Fruit fly (Drosophila melanogaster) Kc167 (cell line): Measurements from ENCODE around the gene P5cr-2.

ENCODE experiments used
- Myc ChIP-seq: fragments of >200 bp; optimal IDR thresholded peaks from 2 replicates; lab custom pipeline; 2017; ENCODE audit warnings: missing external identifiers
- Sin3A ChIP-seq: fragments of >200 bp; optimal IDR thresholded peaks from 2 replicates; lab custom pipeline; 2018; ENCODE audit warnings: missing external identifiers
- h ChIP-seq: fragments of >200 bp; optimal IDR thresholded peaks from 3 replicates; lab custom pipeline; 2018; ENCODE audit warnings: missing external identifiers
- insv ChIP-seq: fragments of >200 bp; optimal IDR thresholded peaks from 3 replicates; lab custom pipeline; 2018; ENCODE audit warnings: missing external identifiers
- psq ChIP-seq: fragments of >200 bp; optimal IDR thresholded peaks from 2 replicates; lab custom pipeline; 2017; ENCODE audit warnings: missing external identifiers
- ttk ChIP-seq: sonication (Bioruptor generic); optimal IDR thresholded peaks from 2 replicates; lab custom pipeline; 2017; ENCODE audit warnings: missing external identifiers

Gene P5cr-2

DNA sequence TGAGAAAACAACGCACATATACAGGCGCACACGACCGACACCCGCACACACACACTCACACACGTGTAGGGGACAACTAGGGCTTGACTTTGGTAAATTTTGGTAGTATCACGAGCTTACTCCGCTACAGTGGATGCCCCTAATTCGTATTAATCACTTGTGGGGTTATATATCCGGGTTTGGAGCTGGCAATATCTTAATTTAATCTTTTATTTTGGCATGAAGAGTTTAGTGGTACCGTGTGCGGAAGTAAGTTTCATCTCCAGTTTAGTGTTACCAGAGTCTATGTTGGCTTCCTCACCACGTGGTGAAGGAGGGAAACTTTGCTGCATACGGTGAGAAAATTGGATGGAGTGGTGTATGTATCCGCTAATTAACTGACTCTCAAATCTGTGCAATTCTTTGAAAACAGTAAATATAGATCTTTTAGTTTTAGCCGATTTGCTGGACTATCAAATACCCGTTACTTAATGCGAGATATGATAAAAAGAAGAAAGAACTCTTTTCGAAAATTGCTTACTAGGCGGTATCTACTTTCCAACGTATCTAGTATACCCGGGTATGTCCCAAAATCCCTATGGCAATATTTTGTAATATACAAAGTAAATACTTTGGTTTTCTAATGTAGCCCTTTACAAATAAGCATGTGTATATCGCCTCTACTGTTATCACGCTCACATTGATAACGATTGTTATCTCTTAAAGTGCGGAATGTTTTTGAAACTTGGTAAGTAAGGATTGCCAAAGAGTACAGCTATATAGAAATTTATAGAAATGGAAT, at the start of gene P5cr-2, which contains the start of gene CG5823:
TSS of gene P5cr-2 (plus strand) at position 491 of the 781 bp plus-strand sequence.
TSS of gene CG5823 (minus strand) at position 263 of the 781 bp plus-strand sequence.
- no peak for TF ChIP-seq ttk (lab: Kevin White, UChicago)
- no peak for TF ChIP-seq psq (lab: Kevin White, UChicago)
- TF ChIP-seq Sin3A = no peak
- no peak for TF ChIP-seq h (lab: Kevin White, UChicago)
- no peak for TF ChIP-seq insv (lab: Kevin White, UChicago)
- TF ChIP-seq Myc (lab: Kevin White, UChicago) = no peak

DNA sequence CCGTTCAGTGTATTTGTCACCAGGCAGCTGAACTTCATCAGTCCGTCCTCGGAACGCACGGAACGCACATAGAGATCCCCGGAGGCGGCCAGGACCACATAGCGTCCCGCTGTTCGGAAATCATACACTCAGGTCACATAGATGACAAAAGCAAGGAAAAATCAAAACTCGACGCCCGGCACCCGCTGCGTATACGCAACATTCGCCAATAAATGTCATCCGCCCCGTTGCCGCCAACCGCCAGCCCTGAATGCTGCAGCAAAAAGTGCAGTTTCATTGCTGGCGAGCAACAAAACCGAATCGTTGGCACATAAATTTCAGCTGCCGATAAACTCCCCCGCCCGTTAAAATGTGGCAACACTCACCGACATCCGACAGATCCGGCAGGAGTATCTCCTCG, 42.5 kb upstream of the P5cr-2 start:
- TF ChIP-seq h (lab: Kevin White, UChicago) (no peak), insv (lab: Kevin White, UChicago) (no peak), psq (lab: Kevin White, UChicago) (no peak), ttk (lab: Kevin White, UChicago) (no peak), Sin3A (no peak), Myc (lab: Kevin White, UChicago) (no peak)

DNA sequence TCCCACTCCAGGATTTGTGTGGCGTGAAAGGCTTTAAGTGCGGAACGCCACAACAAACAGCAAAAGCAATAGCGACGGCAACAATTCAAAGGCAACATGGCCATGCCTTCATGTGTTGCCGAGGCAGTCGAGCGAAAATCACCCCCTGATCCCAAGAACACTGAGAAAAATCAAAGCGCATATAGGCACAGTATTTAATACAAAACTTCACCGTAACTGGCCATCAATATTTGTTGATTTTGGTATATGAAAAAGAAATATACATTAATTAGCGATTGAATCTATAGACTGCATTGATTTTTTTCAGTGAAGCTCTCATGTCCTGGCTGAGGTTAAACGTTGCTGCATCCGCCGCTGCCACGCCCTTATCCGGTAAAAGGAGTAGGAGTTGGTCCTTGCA, 33.5 kb upstream of the P5cr-2 start:
- TF ChIP-seq psq (lab: Kevin White, UChicago) (no peak), ttk (lab: Kevin White, UChicago) (no peak), insv (lab: Kevin White, UChicago) (no peak), h (lab: Kevin White, UChicago) (no peak), Myc (lab: Kevin White, UChicago) (no peak), Sin3A (no peak)

DNA sequence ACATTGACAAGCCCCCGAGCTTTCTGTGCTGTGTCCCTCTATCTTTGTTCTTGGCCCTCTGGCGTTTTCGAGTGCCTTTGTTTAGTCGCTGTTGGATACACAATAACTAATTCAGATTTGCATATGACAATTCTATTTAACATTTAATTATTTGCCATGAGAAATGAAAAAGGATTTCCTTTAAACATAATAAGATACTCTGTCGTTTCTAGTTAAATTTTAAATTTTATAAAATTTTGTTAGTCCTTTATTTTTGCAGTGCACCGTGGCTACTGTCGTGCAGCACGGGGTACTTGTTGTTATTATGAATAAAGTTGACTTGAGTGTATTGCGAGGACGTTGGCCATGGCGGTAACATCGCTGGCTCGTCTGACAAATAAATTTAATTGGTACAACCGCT, 31.8 kb upstream of the P5cr-2 start:
- TF ChIP-seq insv (lab: Kevin White, UChicago) (no peak), psq (lab: Kevin White, UChicago) (no peak), ttk (lab: Kevin White, UChicago) (no peak), h (lab: Kevin White, UChicago) (no peak), Myc (lab: Kevin White, UChicago) (no peak), Sin3A (no peak)

DNA sequence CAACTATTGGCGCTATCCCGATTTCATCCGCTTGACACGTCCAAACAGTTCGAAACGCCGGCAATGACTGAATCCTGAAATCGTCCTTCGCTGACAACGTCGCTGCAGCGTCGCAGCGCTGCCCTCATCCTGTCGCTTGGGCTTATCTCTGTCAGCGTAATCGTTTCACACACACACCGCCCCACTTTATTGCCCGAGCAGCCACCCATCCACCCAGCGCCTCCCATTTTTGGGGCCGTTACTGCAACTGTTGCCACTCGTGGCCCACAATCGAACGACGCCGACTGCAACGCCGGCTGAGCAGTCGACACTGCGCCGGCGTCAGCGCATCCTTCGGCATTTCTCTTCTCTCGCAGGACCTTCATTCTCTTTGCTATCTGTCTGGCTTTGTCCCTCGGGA, 29.0 kb upstream of the P5cr-2 start, which contains the start of gene Dscam3:
TSS of gene Dscam3 (minus strand) at position 69 of the 400 bp plus-strand sequence.
- TF ChIP-seq psq (lab: Kevin White, UChicago) = no peak
- TF ChIP-seq insv (lab: Kevin White, UChicago) = no peak
- TF ChIP-seq Myc (lab: Kevin White, UChicago) = no peak
- TF ChIP-seq h (lab: Kevin White, UChicago) = no peak
- no peak for TF ChIP-seq ttk (lab: Kevin White, UChicago)
- TF ChIP-seq Sin3A = no peak

DNA sequence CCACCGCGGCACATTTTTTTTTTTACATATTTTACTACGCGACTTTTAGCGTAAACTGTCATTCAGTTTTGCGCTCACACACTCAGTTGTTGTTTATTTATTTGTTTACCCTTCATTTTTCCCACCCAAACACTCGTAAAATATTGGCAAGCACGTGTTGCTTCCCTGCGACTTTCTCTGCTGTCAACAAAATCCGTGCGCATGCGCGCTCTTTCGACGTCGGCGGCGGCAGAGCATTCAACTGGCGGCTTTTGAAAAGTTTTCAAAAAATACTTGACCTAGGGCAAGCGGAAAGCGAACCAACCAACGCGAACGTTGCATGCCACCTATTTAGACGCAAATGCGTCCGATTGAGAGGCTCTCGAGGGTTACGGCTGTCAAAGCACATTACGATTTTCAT, 27.8 kb upstream of the P5cr-2 start:
- TF ChIP-seq ttk (lab: Kevin White, UChicago) = no peak
- TF ChIP-seq psq (lab: Kevin White, UChicago) = no peak
- no peak for TF ChIP-seq Sin3A
- no peak for TF ChIP-seq insv (lab: Kevin White, UChicago)
- TF ChIP-seq Myc (lab: Kevin White, UChicago) = no peak
- TF ChIP-seq h (lab: Kevin White, UChicago) = no peak

DNA sequence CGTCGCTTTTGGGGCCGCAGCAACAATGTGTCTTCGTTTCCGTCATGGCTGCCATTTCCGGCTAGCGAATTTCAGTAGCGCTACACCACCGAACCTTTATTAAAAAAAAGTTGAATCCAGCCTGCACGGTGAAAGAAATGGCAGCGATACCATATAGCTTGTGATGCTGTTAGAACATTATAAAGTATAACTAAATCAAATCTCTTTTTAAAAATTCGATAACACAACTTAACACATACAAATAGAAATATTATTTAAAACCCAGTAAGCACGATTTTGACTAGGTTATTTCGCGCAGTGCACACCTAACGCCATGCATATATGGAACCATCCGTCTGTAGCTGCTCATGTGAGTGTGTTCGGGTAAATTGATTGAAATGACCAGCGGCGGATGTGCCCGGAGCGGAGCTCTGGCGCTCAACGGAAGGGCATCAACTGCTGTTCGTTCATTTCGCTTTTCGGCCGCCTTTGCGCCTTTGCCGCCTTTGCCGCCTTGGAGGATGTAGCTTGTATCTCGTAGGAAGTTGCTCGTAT, 8.5 kb upstream of the P5cr-2 start:
- no peak for TF ChIP-seq ttk (lab: Kevin White, UChicago)
- no peak for TF ChIP-seq insv (lab: Kevin White, UChicago)
- no peak for TF ChIP-seq Sin3A
- TF ChIP-seq Myc (lab: Kevin White, UChicago) = no peak
- no peak for TF ChIP-seq psq (lab: Kevin White, UChicago)
- no peak for TF ChIP-seq h (lab: Kevin White, UChicago)

DNA sequence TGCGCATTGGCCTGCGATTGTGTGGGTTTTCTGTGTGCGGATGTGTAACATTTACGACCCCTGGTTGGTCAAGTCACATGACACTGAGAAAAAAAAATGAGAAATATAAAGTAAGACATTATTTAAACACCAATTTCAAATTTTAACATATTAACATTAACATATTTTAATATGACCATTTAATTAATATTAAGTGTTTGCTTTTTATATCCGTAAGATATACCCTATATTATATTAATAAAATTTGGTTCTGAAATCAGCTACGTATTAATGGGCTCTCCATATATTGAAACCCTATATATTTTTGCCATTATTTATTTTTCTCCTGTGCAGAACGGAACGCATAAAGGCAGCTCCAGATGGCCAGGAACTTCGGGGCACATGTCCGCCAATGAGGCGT, 4.2 kb upstream of the P5cr-2 start:
- no peak for TF ChIP-seq Myc (lab: Kevin White, UChicago)
- no peak for TF ChIP-seq ttk (lab: Kevin White, UChicago)
- no peak for TF ChIP-seq Sin3A
- TF ChIP-seq h (lab: Kevin White, UChicago) = no peak
- TF ChIP-seq insv (lab: Kevin White, UChicago) = no peak
- TF ChIP-seq psq (lab: Kevin White, UChicago) = no peak

DNA sequence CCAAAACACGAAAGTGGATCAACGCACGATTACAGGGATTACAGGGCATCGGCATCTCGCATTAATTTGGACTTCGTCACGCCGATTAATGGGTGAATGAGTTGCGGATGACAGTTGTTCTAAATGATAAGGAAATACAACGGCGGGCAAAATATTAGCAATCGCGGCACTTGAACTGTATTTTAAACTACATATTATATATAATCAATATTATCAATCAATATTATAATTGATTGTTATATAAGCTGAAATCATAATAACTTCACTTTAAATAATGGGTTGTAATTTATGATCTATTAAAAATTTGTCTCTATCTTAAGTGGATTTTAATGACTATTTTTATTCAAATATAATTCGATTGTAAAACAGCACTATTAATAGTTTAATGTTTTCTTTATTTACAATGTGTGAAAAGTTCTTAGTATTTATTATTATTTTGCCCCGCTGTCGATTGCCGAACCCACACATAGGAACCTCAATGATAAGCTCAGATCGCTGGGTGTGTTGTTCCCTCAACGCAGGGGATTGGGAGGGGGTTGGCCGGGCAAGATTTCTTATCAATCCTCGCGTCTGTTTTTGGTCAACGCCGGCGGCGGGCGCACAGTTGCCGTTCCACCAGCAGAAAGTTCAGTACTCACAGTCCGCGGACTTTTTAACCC, 620 bp downstream of the P5cr-2 start:
- TF ChIP-seq psq (lab: Kevin White, UChicago) = no peak
- TF ChIP-seq Sin3A = no peak
- TF ChIP-seq Myc (lab: Kevin White, UChicago) = no peak
- TF ChIP-seq insv (lab: Kevin White, UChicago) = no peak
- TF ChIP-seq h (lab: Kevin White, UChicago) = no peak
- no peak for TF ChIP-seq ttk (lab: Kevin White, UChicago)

DNA sequence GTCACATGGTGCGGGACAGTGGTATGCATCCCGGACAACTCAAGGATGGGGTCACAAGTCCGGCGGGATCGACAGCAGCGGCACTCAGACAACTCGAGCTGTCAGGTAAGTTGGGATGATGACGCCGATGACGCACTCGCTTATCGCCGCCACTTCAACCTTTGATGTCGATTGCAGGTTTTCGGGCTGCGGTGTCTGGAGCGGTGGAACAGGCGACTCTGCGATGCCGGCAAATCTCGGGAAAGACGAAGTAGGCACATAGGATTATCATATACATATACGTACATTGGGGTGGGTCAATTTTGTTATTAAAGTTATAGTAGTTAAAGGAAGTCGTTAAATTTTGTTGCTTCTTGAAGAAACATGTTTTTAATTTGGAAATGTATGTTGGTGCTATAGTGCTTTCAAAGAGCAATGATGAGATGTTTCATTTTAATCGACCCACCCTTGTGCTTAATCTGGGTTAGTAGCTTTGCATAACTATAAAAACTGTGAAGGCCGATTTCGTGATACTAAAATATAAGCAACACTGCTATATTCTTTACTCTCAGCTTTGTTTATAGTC, 2.1 kb downstream of the P5cr-2 start:
- no peak for TF ChIP-seq Sin3A
- TF ChIP-seq ttk (lab: Kevin White, UChicago) = no peak
- no peak for TF ChIP-seq psq (lab: Kevin White, UChicago)
- no peak for TF ChIP-seq h (lab: Kevin White, UChicago)
- no peak for TF ChIP-seq insv (lab: Kevin White, UChicago)
- no peak for TF ChIP-seq Myc (lab: Kevin White, UChicago)
